Worm (Caenorhabditis elegans) whole organism, early embryonic: ENCODE results near the gene C53C11.5.

Source experiments
- F13C5.2 ChIP-seq: sonication (generic microtip); optimal IDR thresholded peaks from 2 replicates; lab custom pipeline; 2017; ENCODE audit warnings: mild to moderate bottlenecking, missing genetic modification characterization, inconsistent platforms, missing compliant biosample characterization
- aly-1 ChIP-seq: sonication (generic microtip); optimal IDR thresholded peaks from 2 replicates; lab custom pipeline; 2016; ENCODE audit warnings: missing genetic modification characterization, missing compliant biosample characterization
- ama-1 ChIP-seq: fragments of 150-350 bp; optimal IDR thresholded peaks from 2 replicates; lab custom pipeline; 2014
- ceh-13 ChIP-seq: fragments of 200-800 bp; sonication (Bioruptor generic); optimal IDR thresholded peaks from 2 replicates; lab custom pipeline; 2018; ENCODE audit warnings: mild to moderate bottlenecking, missing genetic modification characterization, missing compliant biosample characterization
- ceh-36 ChIP-seq: sonication (generic microtip); optimal IDR thresholded peaks from 2 replicates; lab custom pipeline; 2016; ENCODE audit warnings: missing genetic modification characterization, inconsistent platforms, missing compliant biosample characterization
- ets-7 ChIP-seq: sonication (generic microtip); optimal IDR thresholded peaks from 2 replicates; lab custom pipeline; 2016; ENCODE audit warnings: missing genotype, missing genetic modification characterization, missing compliant biosample characterization
- flt-1 ChIP-seq: fragments of 200-800 bp; sonication (Bioruptor generic); IDR thresholded peaks from 2 replicates; pipeline ENCODE4 v1.3.6; 2022; ENCODE audit warnings: missing genetic modification characterization, missing compliant biosample characterization
- hnd-1 ChIP-seq: sonication (generic microtip); optimal IDR thresholded peaks from 2 replicates; lab custom pipeline; 2016; ENCODE audit warnings: missing genetic modification characterization, missing compliant biosample characterization
- pes-1 ChIP-seq: fragments of 200-800 bp; sonication (Bioruptor generic); IDR thresholded peaks from 2 replicates; pipeline ENCODE4 v1.3.6; 2022; ENCODE audit warnings: missing genetic modification reagents, missing genetic modification characterization, missing compliant biosample characterization
- scrt-1 ChIP-seq: fragments of 200-800 bp; sonication (Bioruptor generic); IDR thresholded peaks from 2 replicates; pipeline ENCODE4 v1.3.6; 2022; ENCODE audit warnings: missing genetic modification characterization, missing compliant biosample characterization
- sea-1 ChIP-seq: fragments of 200-800 bp; sonication (Bioruptor generic); conservative IDR thresholded peaks from 2 replicates; pipeline ENCODE4 v1.3.6; 2022; ENCODE audit warnings: missing genetic modification characterization, missing compliant biosample characterization
- tbx-11 ChIP-seq: fragments of 200-800 bp; sonication (Bioruptor generic); IDR thresholded peaks from 2 replicates; pipeline ENCODE4 v1.3.6; 2022; ENCODE audit warnings: missing genetic modification characterization, missing compliant biosample characterization
- tra-4 ChIP-seq: sonication (generic microtip); optimal IDR thresholded peaks from 2 replicates; lab custom pipeline; 2017; ENCODE audit warnings: missing genetic modification characterization, missing compliant biosample characterization

DNA sequence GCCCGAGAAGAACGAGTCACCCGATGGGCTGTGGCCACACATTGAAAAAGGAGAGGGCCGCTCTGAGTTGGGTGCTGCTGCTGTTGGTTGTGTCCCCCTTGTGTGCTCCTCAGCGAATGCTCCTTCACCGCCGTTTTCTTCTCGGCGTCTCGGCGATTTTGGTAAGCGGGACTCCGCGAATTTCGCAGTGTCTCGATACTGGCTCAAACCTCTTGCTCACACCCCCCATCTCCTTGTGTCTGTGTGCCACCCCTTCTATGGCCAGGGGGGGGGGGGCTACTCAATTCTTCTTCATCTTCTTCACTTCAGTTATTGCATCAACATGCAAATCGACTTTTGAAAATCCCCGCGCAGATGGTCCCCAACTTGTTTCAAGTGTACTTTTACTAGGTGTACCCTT, 18.9 kb upstream of the C53C11.5 start:
- TF ChIP-seq hnd-1 (no peak), ama-1 (lab: Kevin White, UChicago) (no peak), sea-1 (0 out of 2 replicates have a peak, but pooled peaks have one; percentile 59), scrt-1 (no peak), ets-7 (tag; lab: Kevin White, UChicago) (peak; percentile 1), aly-1 (tag; lab: Kevin White, UChicago) (peak; percentile 69), tbx-11 (GFP tag; lab: Robert Waterston, UW) (0 out of 2 replicates have a peak, but pooled peaks have one; percentile 19), F13C5.2 (tag; lab: Kevin White, UChicago) (peak; percentile 17), ceh-36 (no peak), tra-4 (tag; lab: Kevin White, UChicago) (no peak), ceh-13 (no peak), pes-1 (GFP tag; lab: Robert Waterston, UW) (no peak), flt-1 (GFP tag; lab: Robert Waterston, UW) (no peak)
